Fruit fly (Drosophila melanogaster): ENCODE data around the gene ScsbetaA.
A peak's percentile ranks its signal among the peaks of the same experiment; 100 is the strongest.

The ScsbetaA gene

DNA sequence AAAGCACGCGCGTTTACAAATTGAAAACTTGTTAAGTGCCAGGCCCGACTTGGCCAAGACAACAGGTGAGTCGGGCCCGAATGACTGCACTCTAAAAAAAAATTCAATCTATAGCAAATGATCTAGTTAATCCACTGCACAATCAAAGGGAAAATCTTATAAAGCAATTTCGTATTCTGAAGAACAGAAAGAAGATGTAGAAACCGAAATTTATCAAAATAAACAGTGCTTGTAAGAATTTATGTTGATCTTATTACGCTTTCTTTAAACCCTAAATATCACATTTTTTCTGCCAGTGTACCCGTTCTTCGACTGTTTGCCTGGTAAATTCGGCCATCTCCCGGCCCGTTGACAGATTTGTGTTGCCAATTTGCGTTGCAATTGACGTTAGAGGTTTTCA is 41.8 kb upstream of the ScsbetaA start (continued):
- TF ChIP-seq PHDP (tag; optimal IDR thresholded peaks at IDR 0.05) = peak; percentile 73
- peak; percentile 12 for TF ChIP-seq twi (tag; optimal IDR thresholded peaks at IDR 0.05)
- TF ChIP-seq CG31365 (tag; optimal IDR thresholded peaks at IDR 0.05) = peak; percentile 18
- peak; percentile 78 for TF ChIP-seq CG2120 (GFP tag; optimal IDR thresholded peaks at IDR 0.05)
- TF ChIP-seq CG17568 (GFP tag; optimal IDR thresholded peaks at IDR 0.05) = peak; percentile 48
- TF ChIP-seq CG11247 (GFP tag; IDR thresholded peaks at IDR 0.05) = no peak
- no peak for TF ChIP-seq MTF-1 (GFP tag; optimal IDR thresholded peaks at IDR 0.05; ENCODE audit: borderline replicate concordance)
- TF ChIP-seq CG31224 (GFP tag; IDR thresholded peaks at IDR 0.05) = no peak
- no peak for TF ChIP-seq cad (GFP tag; optimal IDR thresholded peaks at IDR 0.05)
- no peak for TF ChIP-seq CG10321 (GFP tag; IDR thresholded peaks at IDR 0.05)
- peak; percentile 35; the same call in 1 of the 2 replicates for TF ChIP-seq klu (GFP tag; IDR thresholded peaks at IDR 0.05)
- no peak for TF ChIP-seq amos (GFP tag; IDR thresholded peaks at IDR 0.05; ENCODE audit: partially characterized antibody)
- no peak for TF ChIP-seq chinmo (GFP tag; IDR thresholded peaks at IDR 0.05; ENCODE audit: partially characterized antibody)
- TF ChIP-seq CG12219 (GFP tag; optimal IDR thresholded peaks at IDR 0.05) = peak; percentile 68
- TF ChIP-seq Stat92E (GFP tag; optimal IDR thresholded peaks at IDR 0.05) = no peak
- no peak for TF ChIP-seq yki (optimal IDR thresholded peaks at IDR 0.05)
- no peak for TF ChIP-seq Sin3A (optimal IDR thresholded peaks at IDR 0.05)
- no peak for TF ChIP-seq MESR4 (GFP tag; optimal IDR thresholded peaks at IDR 0.05)
- TF ChIP-seq ro (GFP tag; IDR thresholded peaks at IDR 0.05) = no peak
- TF ChIP-seq CG10274 (GFP tag; optimal IDR thresholded peaks at IDR 0.05) = peak; percentile 5
- peak; percentile 63 for TF ChIP-seq Aef1 (GFP tag; IDR thresholded peaks at IDR 0.05)
- no peak for TF ChIP-seq CG10959 (GFP tag; IDR thresholded peaks at IDR 0.05)
- no peak for TF ChIP-seq sima (GFP tag; optimal IDR thresholded peaks at IDR 0.05)
- TF ChIP-seq grau (tag; optimal IDR thresholded peaks at IDR 0.05) = peak; percentile 77
- no peak for TF ChIP-seq Lpt (GFP tag; optimal IDR thresholded peaks at IDR 0.05)
- TF ChIP-seq ERR (GFP tag; optimal IDR thresholded peaks at IDR 0.05) = peak; percentile 51
- peak; percentile 77 for TF ChIP-seq CG13424 (tag; optimal IDR thresholded peaks at IDR 0.05)
- no peak for TF ChIP-seq peb (GFP tag; IDR thresholded peaks at IDR 0.05)
- peak; percentile 71 for TF ChIP-seq Camta (GFP tag; optimal IDR thresholded peaks at IDR 0.05)
- TF ChIP-seq CoRest (tag; optimal IDR thresholded peaks at IDR 0.05) = peak; percentile 77
- TF ChIP-seq CG10147 (GFP tag; optimal IDR thresholded peaks at IDR 0.05) = peak; percentile 63
- peak; percentile 61 for TF ChIP-seq jumu (GFP tag; optimal IDR thresholded peaks at IDR 0.05)
- peak; percentile 14; the same call in 1 of the 2 replicates for TF ChIP-seq ara (GFP tag; IDR thresholded peaks at IDR 0.05)
- no peak for TF ChIP-seq toy (GFP tag; IDR thresholded peaks at IDR 0.05)
- TF ChIP-seq bsh (GFP tag; optimal IDR thresholded peaks at IDR 0.05) = peak; percentile 29 to 76
- peak; percentile 58 for TF ChIP-seq CG18476 (GFP tag; optimal IDR thresholded peaks at IDR 0.05)
- TF ChIP-seq sim (GFP tag; IDR thresholded peaks at IDR 0.05) = 0 out of 2 replicates have a peak, but pooled peaks have one; percentile 33
- peak; percentile 29 for TF ChIP-seq CG12299 (tag; optimal IDR thresholded peaks at IDR 0.05)
- TF ChIP-seq ranshi (GFP tag; IDR thresholded peaks at IDR 0.05) = no peak
- TF ChIP-seq nerfin-2 (GFP tag; IDR thresholded peaks at IDR 0.05; ENCODE audit: partially characterized antibody) = no peak
- TF ChIP-seq CG12744 (GFP tag; optimal IDR thresholded peaks at IDR 0.05) = peak; percentile 34
- peak; percentile 71 for TF ChIP-seq nmo (GFP tag; optimal IDR thresholded peaks at IDR 0.05)
- TF ChIP-seq wek (GFP tag; optimal IDR thresholded peaks at IDR 0.05) = peak; percentile 17
- TF ChIP-seq CG16815 (GFP tag; optimal IDR thresholded peaks at IDR 0.05) = peak; percentile 24
- peak; percentile 74 for TF ChIP-seq CG12769 (tag; optimal IDR thresholded peaks at IDR 0.05)
- TF ChIP-seq CG2129 (GFP tag; IDR thresholded peaks at IDR 0.05; ENCODE audit: partially characterized antibody) = no peak
- 0 out of 3 replicates have a peak, but pooled peaks have one; percentile 16 for TF ChIP-seq CG6175 (GFP tag; IDR thresholded peaks at IDR 0.05)
- TF ChIP-seq CG4617 (GFP tag; optimal IDR thresholded peaks at IDR 0.05; ENCODE audit: borderline replicate concordance) = no peak
- TF ChIP-seq lola (GFP tag; optimal IDR thresholded peaks at IDR 0.05) = peak in 1 of 3 experiments; percentile 59
- peak; percentile 33; the same call in 1 of the 2 replicates for TF ChIP-seq H2.0 (GFP tag; IDR thresholded peaks at IDR 0.05)
- TF ChIP-seq dan (GFP tag; IDR thresholded peaks at IDR 0.05) = no peak
